Worm (Caenorhabditis elegans): ENCODE measurements around the gene Y79H2A.3.

ce11 chrIII:12015611-12016010 lies 36.5 kb downstream of the Y79H2A.3 start:
- TF ChIP-seq pha-4 (tag; optimal IDR thresholded peaks at IDR 0.05) (no peak), snpc-4 (tag; optimal IDR thresholded peaks at IDR 0.05) (no peak), mls-2 (tag; optimal IDR thresholded peaks at IDR 0.05) (no peak), elt-3 (tag; optimal IDR thresholded peaks at IDR 0.05) (no peak), unc-62 (GFP tag; optimal IDR thresholded peaks at IDR 0.05) (no peak), hlh-1 (tag; optimal IDR thresholded peaks at IDR 0.05) (no peak), ztf-11 (tag; optimal IDR thresholded peaks at IDR 0.05) (no peak)

Data from whole organism, mixed stage, embryonic.